Worm (Caenorhabditis elegans) whole organism, young adult: ENCODE results near the gene F18A1.1.
A peak's percentile ranks its signal among the peaks of the same experiment; 100 is the strongest.

Experiments
- B0019.2 ChIP-seq: fragments of 200-800 bp; sonication (Bioruptor generic); conservative IDR thresholded peaks from 2 replicates; pipeline ENCODE4 v1.3.6; 2022; ENCODE audit warnings: missing genetic modification reagents, missing genetic modification characterization, missing compliant biosample characterization
- C06A6.2 ChIP-seq: fragments of 200-800 bp; sonication (Bioruptor generic); conservative IDR thresholded peaks from 2 replicates; pipeline ENCODE4 v1.3.6; 2022; ENCODE audit warnings: missing genetic modification characterization, missing compliant biosample characterization
- D2030.7 ChIP-seq: fragments of 200-800 bp; sonication (Bioruptor generic); IDR thresholded peaks from 2 replicates; pipeline ENCODE4 v1.3.6; 2022; ENCODE audit warnings: missing genetic modification reagents, missing genetic modification characterization, missing compliant biosample characterization
- F33H1.4 ChIP-seq: fragments of 200-800 bp; sonication (Bioruptor generic); IDR thresholded peaks from 2 replicates; pipeline ENCODE4 v1.3.6; 2022; ENCODE audit warnings: missing genetic modification reagents, missing genetic modification characterization, missing compliant biosample characterization
- K11D2.4 ChIP-seq: fragments of 200-800 bp; sonication (Bioruptor generic); IDR thresholded peaks from 2 replicates; pipeline ENCODE4 v1.3.6; 2022; ENCODE audit warnings: missing genetic modification reagents, missing genetic modification characterization, missing compliant biosample characterization
- K12H6.12 ChIP-seq: fragments of 200-800 bp; sonication (Bioruptor generic); optimal IDR thresholded peaks from 2 replicates; lab custom pipeline; 2018; ENCODE audit warnings: mild to moderate bottlenecking, missing genetic modification characterization, missing compliant biosample characterization
- Y67H2A.10 ChIP-seq: fragments of 200-800 bp; sonication (Bioruptor generic); conservative IDR thresholded peaks from 2 replicates; pipeline ENCODE4 v1.3.6; 2022; ENCODE audit warnings: missing genetic modification reagents, missing genetic modification characterization, missing compliant biosample characterization
- Y79H2A.3 ChIP-seq: fragments of 200-800 bp; sonication (Bioruptor generic); conservative IDR thresholded peaks from 2 replicates; pipeline ENCODE4 v1.3.6; 2022; ENCODE audit warnings: missing genetic modification reagents, missing genetic modification characterization, missing compliant biosample characterization
- Y95B8A.8 ChIP-seq: fragments of 200-800 bp; sonication (Bioruptor generic); IDR thresholded peaks from 2 replicates; pipeline ENCODE4 v1.3.6; 2022; ENCODE audit warnings: missing genetic modification reagents, missing genetic modification characterization, missing compliant biosample characterization
- ama-1 ChIP-seq, 3 experiments: fragments of 150-350 bp in 1 of 3; sonication (generic microtip) in 2 of 3; optimal IDR thresholded peaks; 2 replicates each; lab custom pipeline; 2014 to 2018; ENCODE audit warnings: missing biosample characterization in 2 of 3, missing genetic modification characterization in 2 of 3, missing genetic modification reagents in 2 of 3
- attf-5 ChIP-seq: fragments of 200-800 bp; sonication (Bioruptor generic); optimal IDR thresholded peaks from 2 replicates; lab custom pipeline; 2018; ENCODE audit warnings: mild to moderate bottlenecking, missing genetic modification characterization, missing compliant biosample characterization
- cebp-2 ChIP-seq: fragments of 200-800 bp; sonication (Bioruptor generic); IDR thresholded peaks from 2 replicates; pipeline ENCODE4 v1.3.6; 2022; ENCODE audit warnings: missing genetic modification characterization, missing compliant biosample characterization
- ceh-27 ChIP-seq: fragments of 200-800 bp; sonication (Bioruptor generic); optimal IDR thresholded peaks from 2 replicates; lab custom pipeline; 2018; ENCODE audit warnings: mild to moderate bottlenecking, missing genetic modification characterization, moderate library complexity, missing compliant biosample characterization
- ceh-58 ChIP-seq: fragments of 200-800 bp; sonication (Bioruptor generic); IDR thresholded peaks from 2 replicates; pipeline ENCODE4 v1.3.6; 2022; ENCODE audit warnings: missing genetic modification characterization, missing compliant biosample characterization
- ceh-91 ChIP-seq: fragments of 200-800 bp; sonication (Bioruptor generic); IDR thresholded peaks from 2 replicates; pipeline ENCODE4 v1.3.6; 2022; ENCODE audit warnings: missing genetic modification reagents, missing genetic modification characterization, missing compliant biosample characterization
- egrh-3 ChIP-seq: fragments of 200-800 bp; sonication (Bioruptor generic); IDR thresholded peaks from 2 replicates; pipeline ENCODE4 v1.3.6; 2022; ENCODE audit warnings: missing genetic modification reagents, missing genetic modification characterization, missing compliant biosample characterization
- hlh-26 ChIP-seq: fragments of 200-800 bp; sonication (Bioruptor generic); conservative IDR thresholded peaks from 2 replicates; pipeline ENCODE4 v1.3.6; 2022; ENCODE audit warnings: missing genetic modification reagents, missing genetic modification characterization, missing compliant biosample characterization
- hmg-20 ChIP-seq: fragments of 200-800 bp; sonication (Bioruptor generic); IDR thresholded peaks from 2 replicates; pipeline ENCODE4 v1.3.6; 2022; ENCODE audit warnings: missing genetic modification reagents, missing genetic modification characterization, missing compliant biosample characterization
- lag-1 ChIP-seq: fragments of 200-800 bp; sonication (Bioruptor generic); IDR thresholded peaks from 2 replicates; pipeline ENCODE4 v1.3.6; 2022; ENCODE audit warnings: missing genetic modification reagents, missing genetic modification characterization, missing compliant biosample characterization
- lin-26 ChIP-seq: fragments of 200-800 bp; sonication (Bioruptor generic); IDR thresholded peaks from 2 replicates; pipeline ENCODE4 v1.3.6; 2022; ENCODE audit warnings: missing genetic modification reagents, missing genetic modification characterization, missing compliant biosample characterization
- lsl-1 ChIP-seq: fragments of 200-800 bp; sonication (Bioruptor generic); optimal IDR thresholded peaks from 2 replicates; lab custom pipeline; 2018; ENCODE audit warnings: mild to moderate bottlenecking, missing genetic modification characterization, moderate library complexity, missing compliant biosample characterization
- lsy-27 ChIP-seq: sonication (generic microtip); optimal IDR thresholded peaks from 2 replicates; lab custom pipeline; 2017; ENCODE audit warnings: missing genetic modification characterization, mild to moderate bottlenecking, missing compliant biosample characterization, antibody characterized with exemption, missing genotype, borderline replicate concordance; ENCODE audit not compliant: insufficient read depth
- madf-8 ChIP-seq: fragments of 200-800 bp; sonication (Bioruptor generic); conservative IDR thresholded peaks from 2 replicates; pipeline ENCODE4 v1.3.6; 2022; ENCODE audit warnings: missing genetic modification reagents, missing genetic modification characterization, missing compliant biosample characterization
- nhr-179 ChIP-seq: sonication (generic microtip); optimal IDR thresholded peaks from 2 replicates; lab custom pipeline; 2016; ENCODE audit warnings: mild to moderate bottlenecking, missing genetic modification characterization, missing compliant biosample characterization
- nhr-27 ChIP-seq: fragments of 200-800 bp; sonication (Bioruptor generic); optimal IDR thresholded peaks from 2 replicates; lab custom pipeline; 2018; ENCODE audit warnings: mild to moderate bottlenecking, missing genetic modification characterization, moderate library complexity, missing compliant biosample characterization
- nhr-80 ChIP-seq: sonication (generic microtip); optimal IDR thresholded peaks from 2 replicates; lab custom pipeline; 2016; ENCODE audit warnings: missing genetic modification characterization, missing compliant biosample characterization
- nhr-90 ChIP-seq: sonication (generic microtip); optimal IDR thresholded peaks from 2 replicates; lab custom pipeline; 2016; ENCODE audit warnings: missing genotype, mild to moderate bottlenecking, missing genetic modification characterization, missing compliant biosample characterization
- repo-1 ChIP-seq: sonication (generic microtip); optimal IDR thresholded peaks from 2 replicates; lab custom pipeline; 2017; ENCODE audit warnings: mild to moderate bottlenecking, missing genetic modification characterization, missing compliant biosample characterization
- sea-2 ChIP-seq: fragments of 200-800 bp; sonication (Bioruptor generic); IDR thresholded peaks from 2 replicates; pipeline ENCODE4 v1.3.6; 2022; ENCODE audit warnings: missing genetic modification characterization, missing compliant biosample characterization
- snpc-3.4 ChIP-seq: sonication (generic microtip); optimal IDR thresholded peaks from 2 replicates; lab custom pipeline; 2017; ENCODE audit warnings: missing genetic modification characterization, mild to moderate bottlenecking, missing compliant biosample characterization, antibody characterized with exemption, moderate library complexity, missing genotype, missing genetic modification reagents
- sptf-2 ChIP-seq: fragments of 200-800 bp; sonication (Bioruptor generic); optimal IDR thresholded peaks from 2 replicates; lab custom pipeline; 2018; ENCODE audit warnings: mild to moderate bottlenecking, missing genetic modification characterization, missing compliant biosample characterization
- tlf-1 ChIP-seq: fragments of 200-800 bp; sonication (Bioruptor generic); optimal IDR thresholded peaks from 2 replicates; lab custom pipeline; 2018; ENCODE audit warnings: mild to moderate bottlenecking, missing genetic modification characterization, missing compliant biosample characterization
- unc-130 ChIP-seq: sonication (generic microtip); optimal IDR thresholded peaks from 2 replicates; lab custom pipeline; 2016; ENCODE audit warnings: missing genetic modification reagents, missing genetic modification characterization, missing compliant biosample characterization
- xnd-1 ChIP-seq: sonication (generic microtip); optimal IDR thresholded peaks from 2 replicates; lab custom pipeline; 2016; ENCODE audit warnings: missing genotype, missing genetic modification reagents, missing genetic modification characterization, missing compliant biosample characterization
- zfh-2 ChIP-seq: fragments of 200-800 bp; sonication (Bioruptor generic); conservative IDR thresholded peaks from 2 replicates; pipeline ENCODE4 v1.3.6; 2022; ENCODE audit warnings: missing genetic modification reagents, missing genetic modification characterization, missing compliant biosample characterization
- zim-3 ChIP-seq: sonication (generic microtip); optimal IDR thresholded peaks from 2 replicates; lab custom pipeline; 2017; ENCODE audit warnings: mild to moderate bottlenecking, missing genetic modification characterization, moderate library complexity, missing compliant biosample characterization
- ztf-22 ChIP-seq: fragments of 200-800 bp; sonication (Bioruptor generic); optimal IDR thresholded peaks from 2 replicates; lab custom pipeline; 2018; ENCODE audit warnings: mild to moderate bottlenecking, missing genetic modification characterization, moderate library complexity, missing compliant biosample characterization
- ztf-25 ChIP-seq: fragments of 200-800 bp; sonication (Bioruptor generic); IDR thresholded peaks from 2 replicates; pipeline ENCODE4 v1.3.6; 2022; ENCODE audit warnings: missing genetic modification reagents, missing genetic modification characterization, missing compliant biosample characterization
- ztf-6 ChIP-seq: fragments of 200-800 bp; sonication (Bioruptor generic); IDR thresholded peaks from 2 replicates; pipeline ENCODE4 v1.3.6; 2022; ENCODE audit warnings: missing genetic modification reagents, missing genetic modification characterization, missing compliant biosample characterization

The F18A1.1 gene

DNA sequence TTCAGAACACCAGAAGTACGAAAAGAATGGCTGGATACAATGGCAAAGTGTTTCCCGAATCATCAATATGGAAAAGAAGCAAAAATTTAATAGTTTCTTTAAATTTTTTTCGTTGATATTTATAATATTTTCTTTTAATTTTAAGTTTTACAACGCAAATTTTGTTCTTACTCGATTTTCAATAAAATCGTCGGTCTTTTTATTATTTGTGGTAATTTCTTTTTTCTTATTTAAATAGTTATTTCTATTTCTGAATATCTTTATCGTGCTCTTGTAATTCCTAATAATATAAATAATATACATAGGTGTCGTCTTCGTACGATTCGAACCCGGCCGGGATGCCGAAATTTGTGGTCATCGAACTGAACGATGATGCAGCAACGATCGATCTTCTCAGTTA is 13.0 kb upstream of the F18A1.1 start, which contains the start of gene lir-1:
Gene lir-1 (plus strand): TSS at position 301 of the 400 bp plus-strand sequence.
- TF ChIP-seq ceh-58 (GFP tag; lab: Robert Waterston, UW) (no peak), F33H1.4 (GFP tag; lab: Robert Waterston, UW) (no peak)

DNA sequence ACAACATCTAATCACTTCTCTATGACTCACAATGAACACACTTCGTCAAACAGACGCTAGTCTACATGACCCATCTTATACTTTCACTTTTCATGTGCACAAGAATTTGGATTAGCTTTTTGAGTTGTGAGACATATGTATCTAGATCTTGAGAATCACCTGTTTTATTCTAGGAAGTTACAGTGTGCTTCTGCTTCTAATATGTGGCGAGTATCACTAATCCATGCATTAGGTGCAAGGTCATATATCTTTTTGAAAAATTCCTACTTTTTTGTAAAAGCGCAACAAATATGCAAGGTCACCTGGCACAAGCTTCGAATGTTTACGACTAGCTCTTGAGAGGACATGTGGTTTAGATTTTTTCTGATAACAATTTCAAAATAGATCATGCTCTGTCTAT is 8.9 kb upstream of the F18A1.1 start:
- no peak for TF ChIP-seq nhr-80 (tag; lab: Kevin White, UChicago)
- TF ChIP-seq ceh-58 (GFP tag; lab: Robert Waterston, UW), result no peak
- TF ChIP-seq attf-5 (GFP tag; lab: Kevin White, UChicago), result no peak
- no peak for TF ChIP-seq snpc-3.4 (tag; lab: Kevin White, UChicago)
- TF ChIP-seq nhr-27 (tag; lab: Kevin White, UChicago), result no peak
- TF ChIP-seq lsl-1 (GFP tag; lab: Kevin White, UChicago), result no peak
- TF ChIP-seq C06A6.2 (GFP tag; lab: Robert Waterston, UW), result no peak
- TF ChIP-seq Y95B8A.8 (GFP tag; lab: Robert Waterston, UW), result no peak
- TF ChIP-seq ztf-6 (GFP tag; lab: Robert Waterston, UW), result no peak
- no peak for TF ChIP-seq B0019.2 (GFP tag; lab: Robert Waterston, UW)
- TF ChIP-seq cebp-2 (GFP tag; lab: Robert Waterston, UW), result no peak
- TF ChIP-seq nhr-90 (tag; lab: Kevin White, UChicago), result no peak
- no peak for TF ChIP-seq lag-1 (GFP tag; lab: Robert Waterston, UW)
- TF ChIP-seq, all 124 proteins: peak for 0

DNA sequence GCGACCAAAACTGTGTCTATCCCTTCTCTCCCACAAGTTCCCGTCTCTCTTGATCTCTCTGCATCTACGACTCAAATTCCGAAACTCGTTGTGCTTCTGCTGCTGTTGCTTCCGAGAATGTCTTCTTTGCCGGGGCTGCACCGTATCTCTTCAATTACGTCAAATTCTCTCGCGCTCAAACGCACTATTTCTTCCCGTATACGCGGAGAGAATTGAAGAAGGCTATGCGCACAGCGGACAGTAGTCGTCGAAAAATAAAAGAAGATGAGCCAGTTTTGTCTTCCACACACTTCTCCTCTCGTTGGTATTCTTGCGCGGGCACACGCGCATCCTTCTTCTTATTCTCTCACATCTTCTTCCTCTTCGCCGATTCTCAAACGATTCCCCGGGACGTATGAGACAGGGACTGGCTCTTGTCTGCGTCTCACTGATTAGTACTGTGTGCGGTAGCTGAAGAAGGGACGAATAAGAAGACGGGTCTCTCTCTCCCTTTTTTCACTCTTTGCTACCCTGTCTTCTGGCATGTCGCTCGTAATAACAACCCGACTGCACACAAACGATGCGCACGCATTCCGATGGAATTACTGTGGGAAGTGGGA is 8.3 kb upstream of the F18A1.1 start:
- TF ChIP-seq Y79H2A.3 (GFP tag; lab: Robert Waterston, UW), result no peak
- no peak for TF ChIP-seq xnd-1 (tag; lab: Kevin White, UChicago)
- no peak for TF ChIP-seq K12H6.12
- no peak for TF ChIP-seq repo-1 (tag; lab: Kevin White, UChicago)
- TF ChIP-seq zim-3 (tag; lab: Kevin White, UChicago), result no peak
- TF ChIP-seq zfh-2, result 0 out of 2 replicates have a peak, but pooled peaks have one; percentile 21
- no peak for TF ChIP-seq sea-2 (GFP tag; lab: Robert Waterston, UW)

DNA sequence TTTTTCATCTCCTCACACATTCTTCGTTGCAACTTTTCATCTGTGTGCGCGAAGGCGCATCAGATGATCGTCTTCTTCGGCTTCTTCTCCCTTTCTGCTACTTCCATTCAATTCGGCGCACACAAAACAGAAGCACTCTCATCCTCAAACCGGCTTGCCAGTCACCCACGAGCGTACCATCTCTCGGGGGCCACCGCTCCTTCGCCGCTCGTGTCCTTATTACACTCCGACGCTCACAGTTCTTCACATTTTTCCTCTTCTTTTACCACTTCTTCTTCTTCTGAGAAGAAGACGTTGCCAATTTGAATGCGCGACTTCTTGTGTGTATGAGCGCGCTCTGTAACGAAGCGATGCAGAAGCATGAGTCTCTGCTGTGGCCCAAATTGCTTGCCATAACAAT is 6.2 kb upstream of the F18A1.1 start:
- TF ChIP-seq zfh-2 (0 out of 2 replicates have a peak, but pooled peaks have one; percentile 45), C06A6.2 (GFP tag; lab: Robert Waterston, UW) (no peak)

DNA sequence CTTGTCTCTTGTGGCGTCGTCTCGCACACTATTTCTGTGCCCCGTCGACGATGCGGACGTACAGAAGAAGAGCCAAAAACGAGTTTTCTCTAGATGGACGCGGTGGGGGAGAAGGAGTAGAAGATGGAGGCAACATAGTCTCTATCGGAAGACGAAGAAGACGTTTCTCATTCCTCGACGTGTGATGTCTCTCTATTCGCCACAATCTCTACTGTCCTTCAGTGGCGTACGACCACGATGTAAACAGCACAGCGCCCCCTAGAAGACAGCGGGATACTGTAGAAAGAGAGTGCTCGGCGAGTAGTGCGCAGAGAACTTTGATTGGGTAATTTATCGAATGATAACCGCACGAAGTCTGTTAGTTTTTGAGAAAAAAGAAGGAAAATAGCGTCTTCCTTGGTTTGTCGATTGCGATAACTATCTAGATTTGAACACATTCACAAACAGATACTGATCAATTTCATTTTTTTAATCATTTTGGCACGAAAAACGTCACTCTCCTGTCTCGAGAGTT is 5.1 kb upstream of the F18A1.1 start:
- TF ChIP-seq ceh-91 (no peak), nhr-27 (tag; lab: Kevin White, UChicago) (no peak), lin-26 (no peak), hlh-26 (GFP tag; lab: Robert Waterston, UW) (no peak), lsy-27 (no peak), madf-8 (GFP tag; lab: Robert Waterston, UW) (no peak), unc-130 (GFP tag; lab: Kevin White, UChicago) (no peak), tlf-1 (GFP tag; lab: Kevin White, UChicago) (no peak), D2030.7 (GFP tag; lab: Robert Waterston, UW) (no peak), ztf-22 (GFP tag; lab: Kevin White, UChicago) (no peak), ama-1 (optimal IDR thresholded peaks at IDR 0.05; lab: Kevin White, UChicago) (no peak), ama-1 (GFP tag; optimal IDR thresholded peaks at IDR 0.05; lab: Kevin White, UChicago) (no peak), hmg-20 (GFP tag; lab: Robert Waterston, UW) (no peak), Y67H2A.10 (GFP tag; lab: Robert Waterston, UW) (no peak), ztf-25 (no peak), egrh-3 (no peak), K11D2.4 (GFP tag; lab: Robert Waterston, UW) (no peak), ceh-27 (GFP tag; lab: Kevin White, UChicago) (no peak), nhr-179 (tag; lab: Kevin White, UChicago) (no peak), sptf-2 (GFP tag; lab: Kevin White, UChicago) (no peak)
